Fruit fly (Drosophila melanogaster): ENCODE data around the gene CG16890.

CG16890 gene

DNA sequence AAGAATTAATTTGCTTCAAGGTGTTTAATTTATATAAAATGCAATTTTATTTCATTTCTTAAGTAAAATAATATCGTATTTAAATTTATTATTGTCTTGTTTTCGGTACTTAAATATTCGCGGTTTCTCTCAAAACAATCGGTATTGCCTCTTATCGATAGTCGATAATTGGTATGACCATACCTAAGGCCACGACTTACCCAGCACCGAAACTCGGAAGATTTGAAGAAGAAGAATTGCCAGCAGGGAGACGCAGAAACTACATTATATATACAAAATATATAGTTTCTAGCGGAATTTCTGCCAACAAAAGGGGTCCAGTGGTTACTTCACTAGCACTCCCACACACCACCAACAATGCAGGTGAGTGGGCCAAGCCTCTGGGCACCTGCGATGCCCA is 13.3 kb downstream of the CG16890 start (continued):
- TF ChIP-seq CG9727 (GFP tag; optimal IDR thresholded peaks at IDR 0.05) (no peak), Gsc (GFP tag; IDR thresholded peaks at IDR 0.05) (no peak), p53 (GFP tag; optimal IDR thresholded peaks at IDR 0.05) (no peak), emc (GFP tag; optimal IDR thresholded peaks at IDR 0.05) (no peak), CG3838 (GFP tag; optimal IDR thresholded peaks at IDR 0.05) (no peak), CG6689 (GFP tag; IDR thresholded peaks at IDR 0.05) (no peak), NC2β (GFP tag; optimal IDR thresholded peaks at IDR 0.05) (no peak), her (GFP tag; optimal IDR thresholded peaks at IDR 0.05) (no peak), CG14050 (GFP tag; IDR thresholded peaks at IDR 0.05) (no peak), YL-1 (GFP tag; optimal IDR thresholded peaks at IDR 0.05) (peak; percentile 75), Side (GFP tag; optimal IDR thresholded peaks at IDR 0.05) (no peak), Myb (GFP tag; optimal IDR thresholded peaks at IDR 0.05) (no peak), CG13296 (GFP tag; optimal IDR thresholded peaks at IDR 0.05) (no peak), CrebB (tag; optimal IDR thresholded peaks at IDR 0.05) (no peak), Doc3 (GFP tag; IDR thresholded peaks at IDR 0.05; ENCODE audit: partially characterized antibody) (peak; percentile 60), ato (GFP tag; IDR thresholded peaks at IDR 0.05; ENCODE audit: partially characterized antibody) (peak; percentile 40; the same call in 1 of the 2 replicates), CG4404 (GFP tag; IDR thresholded peaks at IDR 0.05) (no peak), nmo (GFP tag; optimal IDR thresholded peaks at IDR 0.05) (peak; percentile 10), CG15601 (tag; optimal IDR thresholded peaks at IDR 0.05) (peak; percentile 1), al (GFP tag; IDR thresholded peaks at IDR 0.05) (no peak)

DNA sequence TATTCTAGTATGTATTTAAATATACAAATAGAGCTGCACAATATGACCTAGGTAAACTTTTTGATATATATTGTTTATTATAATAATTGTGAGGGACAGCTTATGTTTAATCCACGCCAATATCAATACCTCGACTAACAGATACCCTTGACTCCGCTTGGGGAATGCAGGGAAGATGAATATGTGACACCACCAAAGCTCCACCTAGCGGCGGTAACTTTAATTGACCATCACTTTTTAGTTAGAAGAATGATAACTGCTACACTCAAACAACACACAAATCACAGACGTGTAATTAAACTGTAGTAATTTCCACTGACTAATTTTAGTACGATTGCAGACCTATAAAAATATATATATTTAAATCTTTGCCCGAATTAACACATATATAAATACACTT is 21.0 kb downstream of the CG16890 start:
- TF ChIP-seq CTCF (GFP tag; optimal IDR thresholded peaks at IDR 0.05) (peak; percentile 67), CG10979 (tag; optimal IDR thresholded peaks at IDR 0.05) (peak; percentile 73), CG16815 (GFP tag; optimal IDR thresholded peaks at IDR 0.05) (no peak)

DNA sequence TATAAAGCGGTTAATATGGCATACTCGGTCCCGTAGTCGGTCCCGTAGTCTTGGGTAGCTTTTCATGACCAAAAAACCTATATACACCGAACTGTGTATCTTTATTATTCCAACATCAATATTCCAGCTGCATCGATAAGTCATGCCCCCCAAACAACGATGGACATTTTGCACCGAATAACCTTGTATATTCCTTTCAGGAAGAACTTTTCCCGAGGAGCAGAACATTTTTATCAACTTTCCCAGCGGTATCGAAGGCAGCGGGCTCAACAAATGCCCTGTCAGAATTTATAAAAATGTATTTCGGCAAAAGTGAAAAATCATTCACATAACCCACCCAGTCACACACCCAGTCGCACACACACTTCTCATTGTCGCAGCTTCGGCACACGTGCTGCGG is 37.5 kb downstream of the CG16890 start, which contains the start of gene TM9SF4:
Gene TM9SF4 (plus strand): TSS at position 301 of the 400 bp plus-strand sequence.
- TF ChIP-seq CG3407 (GFP tag; optimal IDR thresholded peaks at IDR 0.05) (no peak), dmrt99B (tag; optimal IDR thresholded peaks at IDR 0.05) (no peak), Chrac-16 (GFP tag; optimal IDR thresholded peaks at IDR 0.05) (no peak), CG10543 (GFP tag; optimal IDR thresholded peaks at IDR 0.05) (no peak), D (optimal IDR thresholded peaks at IDR 0.05) (no peak), D (GFP tag; optimal IDR thresholded peaks at IDR 0.05) (no peak), CG15011 (GFP tag; optimal IDR thresholded peaks at IDR 0.05) (no peak), Doc2 (GFP tag; IDR thresholded peaks at IDR 0.05) (no peak), CG1832 (GFP tag; optimal IDR thresholded peaks at IDR 0.05) (no peak), vfl (GFP tag; optimal IDR thresholded peaks at IDR 0.05) (no peak), unpg (GFP tag; optimal IDR thresholded peaks at IDR 0.05) (no peak), knrl (GFP tag; IDR thresholded peaks at IDR 0.05; ENCODE audit: partially characterized antibody) (no peak), Ets97D (GFP tag; optimal IDR thresholded peaks at IDR 0.05) (no peak), disco-r (GFP tag; optimal IDR thresholded peaks at IDR 0.05) (no peak), Hmr (GFP tag; optimal IDR thresholded peaks at IDR 0.05) (no peak)

DNA sequence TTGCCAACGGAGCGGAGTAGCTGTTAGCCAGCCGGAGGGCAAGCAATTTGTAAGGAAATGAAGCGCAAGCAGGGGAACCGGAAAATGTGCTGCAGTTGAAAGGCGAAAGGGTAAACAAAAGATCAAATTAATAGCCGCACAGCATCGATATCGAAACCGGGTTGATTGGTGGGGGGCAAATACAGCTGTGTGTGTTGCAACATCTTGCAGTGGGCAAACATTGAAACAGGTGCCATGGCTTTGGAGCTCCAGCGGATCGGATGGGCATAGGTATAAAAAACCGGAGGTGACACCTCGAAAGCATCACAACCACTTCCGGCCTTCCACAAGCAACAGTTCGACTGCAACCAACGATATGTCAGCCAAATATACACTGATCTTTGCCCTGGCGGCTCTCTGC is 48.3 kb downstream of the CG16890 start, which contains the start of gene nur:
Gene nur (plus strand): TSS at position 301 of the 400 bp plus-strand sequence.
- TF ChIP-seq CG3407 (GFP tag; optimal IDR thresholded peaks at IDR 0.05) (peak; percentile 14), wek (GFP tag; optimal IDR thresholded peaks at IDR 0.05) (peak; percentile 32), pnt (GFP tag; optimal IDR thresholded peaks at IDR 0.05) (no peak), CG17361 (GFP tag; IDR thresholded peaks at IDR 0.05) (no peak), ATbp (GFP tag; optimal IDR thresholded peaks at IDR 0.05) (peak; percentile 36), CG12769 (tag; optimal IDR thresholded peaks at IDR 0.05) (no peak), Awh (GFP tag; IDR thresholded peaks at IDR 0.05) (0 out of 2 replicates have a peak, but pooled peaks have one; percentile 48), dysf (GFP tag; IDR thresholded peaks at IDR 0.05) (no peak), Ets65A (GFP tag) (peak; percentile 85), Asciz (GFP tag; optimal IDR thresholded peaks at IDR 0.05) (peak; percentile 17), ci (GFP tag; IDR thresholded peaks at IDR 0.05) (0 out of 3 replicates have a peak, but pooled peaks have one; percentile 32)
